Fruit fly (Drosophila melanogaster) whole organism, embryonic: Measurements from ENCODE around the gene park.

Source experiments
- Ada2b ChIP-seq: fragments of 200-800 bp; sonication (Bioruptor generic); IDR thresholded peaks from 2 replicates; pipeline ENCODE4 v1.3.6; 2022; ENCODE audit warnings: missing biosample characterization, missing genetic modification characterization
- CG10147 ChIP-seq: fragments of 200-800 bp; sonication (Bioruptor generic); optimal IDR thresholded peaks from 2 replicates; lab custom pipeline; 2019; ENCODE audit warnings: missing biosample characterization, mild to moderate bottlenecking, missing genetic modification characterization, moderate library complexity
- CG10267 ChIP-seq: fragments of 200-800 bp; sonication (Bioruptor generic); optimal IDR thresholded peaks from 2 replicates; lab custom pipeline; 2018; ENCODE audit warnings: missing biosample characterization, mild to moderate bottlenecking, missing genetic modification characterization, moderate library complexity
- CG10431 ChIP-seq: fragments of 200-800 bp; sonication (Bioruptor generic); optimal IDR thresholded peaks from 3 replicates; lab custom pipeline; 2018; ENCODE audit warnings: missing biosample characterization, mild to moderate bottlenecking, missing genetic modification characterization
- CG11085 ChIP-seq: fragments of 200-800 bp; sonication (Bioruptor generic); IDR thresholded peaks from 2 replicates; pipeline ENCODE4 v1.3.6; 2022; ENCODE audit warnings: missing biosample characterization, missing genetic modification characterization
- CG12219 ChIP-seq: fragments of 200-800 bp; sonication (Bioruptor generic); optimal IDR thresholded peaks from 3 replicates; lab custom pipeline; 2018; ENCODE audit warnings: missing biosample characterization, mild to moderate bottlenecking, missing genetic modification characterization
- CG12659 ChIP-seq: fragments of 200-800 bp; sonication (Bioruptor generic); optimal IDR thresholded peaks from 3 replicates; lab custom pipeline; 2017; ENCODE audit warnings: mild to moderate bottlenecking, missing biosample characterization, missing genetic modification reagents, missing genetic modification characterization
- CG14667 ChIP-seq: fragments of 200-800 bp; sonication (Bioruptor generic); IDR thresholded peaks from 2 replicates; pipeline ENCODE4 v1.3.6; 2022; ENCODE audit warnings: missing biosample characterization, missing genetic modification characterization
- CG15011 ChIP-seq: fragments of 200-800 bp; sonication (Bioruptor generic); optimal IDR thresholded peaks from 3 replicates; lab custom pipeline; 2018; ENCODE audit warnings: missing biosample characterization, mild to moderate bottlenecking, missing genetic modification characterization
- CG1529 ChIP-seq: fragments of 200-800 bp; sonication (Bioruptor generic); optimal IDR thresholded peaks from 3 replicates; lab custom pipeline; 2018; ENCODE audit warnings: missing biosample characterization, missing genetic modification characterization
- CG17186 ChIP-seq: fragments of 200-800 bp; sonication (Bioruptor generic); optimal IDR thresholded peaks from 3 replicates; lab custom pipeline; 2017; ENCODE audit warnings: missing biosample characterization, missing genetic modification reagents, missing genetic modification characterization
- CG1792 ChIP-seq: fragments of 200-800 bp; sonication (Bioruptor generic); optimal IDR thresholded peaks from 2 replicates; lab custom pipeline; 2016; ENCODE audit warnings: missing biosample characterization, missing genetic modification characterization
- CG30403 ChIP-seq: fragments of 200-800 bp; sonication (Bioruptor generic); optimal IDR thresholded peaks from 3 replicates; lab custom pipeline; 2016; ENCODE audit warnings: missing biosample characterization, missing genetic modification characterization
- CG32767 ChIP-seq: fragments of 200-800 bp; sonication (Bioruptor generic); IDR thresholded peaks from 2 replicates; pipeline ENCODE4 v1.3.6; 2022; ENCODE audit warnings: missing biosample characterization, missing genetic modification characterization
- CG42726 ChIP-seq: fragments of 200-800 bp; sonication (Bioruptor generic); IDR thresholded peaks from 2 replicates; pipeline ENCODE4 v1.3.6; 2022; ENCODE audit warnings: missing biosample characterization, missing genetic modification characterization; ENCODE audit not compliant: partially characterized antibody
- CG43689 ChIP-seq: fragments of 200-800 bp; sonication (Bioruptor generic); IDR thresholded peaks from 2 replicates; pipeline ENCODE4 v1.3.6; 2022; ENCODE audit warnings: missing biosample characterization, missing genetic modification characterization
- CG4404 ChIP-seq: fragments of 200-800 bp; sonication (Bioruptor generic); IDR thresholded peaks from 2 replicates; pipeline ENCODE4 v1.3.6; 2022; ENCODE audit warnings: missing biosample characterization, missing genetic modification characterization
- CG5245 ChIP-seq: fragments of 200-800 bp; sonication (Bioruptor generic); optimal IDR thresholded peaks from 3 replicates; lab custom pipeline; 2016; ENCODE audit warnings: missing biosample characterization, missing genetic modification characterization
- CG8281 ChIP-seq: fragments of 200-800 bp; sonication (Bioruptor generic); optimal IDR thresholded peaks from 2 replicates; lab custom pipeline; 2018; ENCODE audit warnings: missing biosample characterization, mild to moderate bottlenecking, missing genetic modification characterization, moderate library complexity
- CG8944 ChIP-seq: fragments of 200-800 bp; sonication (Bioruptor generic); optimal IDR thresholded peaks from 3 replicates; lab custom pipeline; 2016; ENCODE audit warnings: missing biosample characterization, missing genetic modification characterization
- CG9797 ChIP-seq: fragments of 200-800 bp; sonication (Bioruptor generic); optimal IDR thresholded peaks from 3 replicates; lab custom pipeline; 2018; ENCODE audit warnings: missing biosample characterization, mild to moderate bottlenecking, missing genetic modification characterization
- CG9876 ChIP-seq: fragments of 200-800 bp; sonication (Bioruptor generic); optimal IDR thresholded peaks from 2 replicates; lab custom pipeline; 2016; ENCODE audit warnings: missing biosample characterization, missing genetic modification characterization
- Drgx ChIP-seq: fragments of 200-800 bp; sonication (Bioruptor generic); IDR thresholded peaks from 2 replicates; pipeline ENCODE4 v1.3.6; 2022; ENCODE audit warnings: missing biosample characterization, missing genetic modification characterization
- Hey ChIP-seq: fragments of 200-800 bp; sonication (Bioruptor generic); optimal IDR thresholded peaks from 3 replicates; lab custom pipeline; 2018; ENCODE audit warnings: missing biosample characterization, mild to moderate bottlenecking, missing genetic modification characterization
- Mad ChIP-seq: fragments of 200-800 bp; sonication (Bioruptor generic); optimal IDR thresholded peaks from 2 replicates; lab custom pipeline; 2016; ENCODE audit warnings: missing biosample characterization, missing genetic modification characterization
- Max ChIP-seq: fragments of 200-800 bp; sonication (Bioruptor generic); optimal IDR thresholded peaks from 2 replicates; lab custom pipeline; 2016; ENCODE audit warnings: missing biosample characterization, mild to moderate bottlenecking, missing genetic modification characterization
- Oli ChIP-seq: fragments of 200-800 bp; sonication (Bioruptor generic); optimal IDR thresholded peaks from 2 replicates; lab custom pipeline; 2018; ENCODE audit warnings: missing biosample characterization, mild to moderate bottlenecking, missing genetic modification characterization, moderate library complexity
- PHDP ChIP-seq: fragments of 200-800 bp; sonication (Bioruptor generic); optimal IDR thresholded peaks from 3 replicates; lab custom pipeline; 2018; ENCODE audit warnings: missing biosample characterization, mild to moderate bottlenecking, missing genetic modification characterization, moderate library complexity
- Rx ChIP-seq: fragments of 200-800 bp; sonication (Bioruptor generic); IDR thresholded peaks from 2 replicates; pipeline ENCODE4 v1.3.6; 2022; ENCODE audit warnings: missing biosample characterization, missing genetic modification characterization
- Usf ChIP-seq: fragments of 200-800 bp; sonication (Bioruptor generic); optimal IDR thresholded peaks from 2 replicates; lab custom pipeline; 2017; ENCODE audit warnings: missing genotype, missing biosample characterization, missing genetic modification characterization
- aop ChIP-seq: fragments of 200-800 bp; sonication (Bioruptor generic); IDR thresholded peaks from 2 replicates; pipeline ENCODE4 v1.3.6; 2022; ENCODE audit warnings: missing biosample characterization, missing genetic modification characterization
- ara ChIP-seq: fragments of 200-800 bp; sonication (Bioruptor generic); IDR thresholded peaks from 2 replicates; pipeline ENCODE4 v1.3.6; 2022; ENCODE audit warnings: missing biosample characterization, missing genetic modification characterization
- chm ChIP-seq: fragments of 200-800 bp; sonication (Bioruptor generic); IDR thresholded peaks from 2 replicates; pipeline ENCODE4 v1.3.6; 2022; ENCODE audit warnings: missing biosample characterization, missing genetic modification characterization
- ci ChIP-seq: fragments of 200-800 bp; sonication (Bioruptor generic); IDR thresholded peaks from 3 replicates; pipeline ENCODE4 v1.3.6; 2022; ENCODE audit warnings: missing biosample characterization, missing genetic modification characterization
- da ChIP-seq: fragments of 200-800 bp; sonication (Bioruptor generic); optimal IDR thresholded peaks from 2 replicates; lab custom pipeline; 2016; ENCODE audit warnings: missing biosample characterization, missing genetic modification characterization
- disco-r ChIP-seq: fragments of 200-800 bp; sonication (Bioruptor generic); optimal IDR thresholded peaks from 2 replicates; lab custom pipeline; 2016; ENCODE audit warnings: missing biosample characterization, missing genetic modification characterization
- gt ChIP-seq: fragments of 200-800 bp; sonication (Bioruptor generic); IDR thresholded peaks from 2 replicates; pipeline ENCODE4 v1.3.6; 2022; ENCODE audit warnings: missing biosample characterization, missing genetic modification characterization
- h ChIP-seq: fragments of >200 bp; optimal IDR thresholded peaks from 2 replicates; lab custom pipeline; 2017
- knrl ChIP-seq: fragments of 200-800 bp; sonication (Bioruptor generic); IDR thresholded peaks from 3 replicates; pipeline ENCODE4 v1.3.6; 2022; ENCODE audit warnings: missing biosample characterization, missing genetic modification characterization; ENCODE audit not compliant: partially characterized antibody
- lab ChIP-seq: fragments of 200-800 bp; sonication (Bioruptor generic); optimal IDR thresholded peaks from 3 replicates; lab custom pipeline; 2017; ENCODE audit warnings: missing biosample characterization, missing genetic modification characterization, mild to moderate bottlenecking, moderate library complexity, missing genetic modification reagents
- lov ChIP-seq, 2 experiments: fragments of 200-800 bp in 1 of 2; fragments of >200 bp in 1 of 2; sonication (Bioruptor generic) in 1 of 2; IDR thresholded peaks in 1 of 2; optimal IDR thresholded peaks in 1 of 2; 2 replicates in 1 of 2; 3 replicates in 1 of 2; pipeline versions ENCODE4 v1.3.6 to Lab custom; 2017 to 2022; ENCODE audit warnings: missing biosample characterization in 1 of 2, missing genetic modification characterization in 1 of 2
- mld ChIP-seq: fragments of 200-800 bp; sonication (Bioruptor generic); IDR thresholded peaks from 3 replicates; pipeline ENCODE4 v1.3.6; 2022; ENCODE audit warnings: missing biosample characterization, missing genetic modification characterization; ENCODE audit not compliant: partially characterized antibody
- nerfin-2 ChIP-seq: fragments of 200-800 bp; sonication (Bioruptor generic); IDR thresholded peaks from 2 replicates; pipeline ENCODE4 v1.3.6; 2022; ENCODE audit warnings: missing biosample characterization, missing genetic modification characterization; ENCODE audit not compliant: partially characterized antibody
- otp ChIP-seq: fragments of 200-800 bp; sonication (Bioruptor generic); IDR thresholded peaks from 3 replicates; pipeline ENCODE4, ENCODE4 v1.3.6; 2022; ENCODE audit warnings: missing biosample characterization, missing genetic modification characterization
- phol ChIP-seq: fragments of 200-800 bp; sonication (Bioruptor generic); optimal IDR thresholded peaks from 3 replicates; lab custom pipeline; 2018; ENCODE audit warnings: missing biosample characterization, mild to moderate bottlenecking, missing genetic modification characterization, moderate library complexity
- psq ChIP-seq: fragments of 200-800 bp; sonication (Bioruptor generic); optimal IDR thresholded peaks from 2 replicates; lab custom pipeline; 2017; ENCODE audit warnings: missing biosample characterization, missing genetic modification characterization
- scrt ChIP-seq: fragments of 200-800 bp; sonication (Bioruptor generic); optimal IDR thresholded peaks from 2 replicates; lab custom pipeline; 2018; ENCODE audit warnings: missing biosample characterization, mild to moderate bottlenecking, missing genetic modification characterization, moderate library complexity
- sens-2 ChIP-seq: fragments of 200-800 bp; sonication (Bioruptor generic); IDR thresholded peaks from 2 replicates; pipeline ENCODE4 v1.3.6; 2022; ENCODE audit warnings: missing biosample characterization, missing genetic modification characterization
- shn ChIP-seq: fragments of 200-800 bp; sonication (Bioruptor generic); optimal IDR thresholded peaks from 3 replicates; lab custom pipeline; 2016; ENCODE audit warnings: missing biosample characterization, missing genetic modification characterization
- tup ChIP-seq: fragments of 200-800 bp; sonication (Bioruptor generic); optimal IDR thresholded peaks from 2 replicates; lab custom pipeline; 2016; ENCODE audit warnings: missing biosample characterization, mild to moderate bottlenecking, missing genetic modification characterization, moderate library complexity

The park gene

DNA sequence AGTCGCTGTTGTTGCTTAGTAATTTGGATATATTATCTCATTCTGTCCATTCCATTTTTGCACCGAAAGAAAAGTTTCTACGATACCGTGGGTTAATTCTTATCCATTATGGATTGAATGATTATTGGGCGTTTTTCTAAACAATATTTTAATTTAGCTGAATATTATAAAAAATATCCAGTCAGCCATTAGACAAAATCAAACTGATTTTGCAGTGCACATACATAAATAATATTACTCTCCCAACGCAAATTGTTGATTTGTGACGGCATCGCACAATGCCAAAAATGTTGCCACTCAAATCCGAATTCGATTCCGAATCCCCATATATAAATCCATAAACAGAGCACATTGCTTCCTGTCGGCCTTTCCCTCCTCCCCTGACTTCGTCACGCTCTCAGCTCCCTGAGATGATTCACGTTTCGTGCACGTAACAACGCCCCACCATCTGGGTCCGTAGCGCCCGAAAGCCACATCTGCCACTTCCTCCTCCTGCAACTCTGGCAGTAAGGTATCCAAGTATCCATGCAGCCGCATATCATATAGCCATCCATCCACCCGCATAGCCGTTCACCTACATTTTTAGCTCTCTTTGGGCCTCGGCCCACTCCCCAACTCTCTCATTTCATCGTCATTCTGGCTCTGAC, 19.6 kb downstream of the park start (continued):
- TF ChIP-seq mld (GFP tag; lab: Robert Waterston, UW): no peak
- TF ChIP-seq Usf (GFP tag; lab: Kevin White, UChicago): no peak
- peak; percentile 30 for TF ChIP-seq shn (GFP tag; lab: Kevin White, UChicago)
- TF ChIP-seq ara (GFP tag; lab: Robert Waterston, UW): no peak
- TF ChIP-seq phol (tag; lab: Kevin White, UChicago): peak; percentile 37
- TF ChIP-seq CG43689: no peak
- peak; percentile 52 for TF ChIP-seq Oli (tag; lab: Kevin White, UChicago)
- peak; percentile 50; the same call in 1 of the 2 replicates for TF ChIP-seq CG11085 (GFP tag; lab: Robert Waterston, UW)
- peak; percentile 7 for TF ChIP-seq CG8944
- TF ChIP-seq knrl (GFP tag; lab: Robert Waterston, UW): no peak
- TF ChIP-seq CG32767 (GFP tag; lab: Robert Waterston, UW): peak; percentile 22; the same call in 1 of the 2 replicates
- TF ChIP-seq scrt (GFP tag; lab: Kevin White, UChicago): peak; percentile 57
- 0 out of 2 replicates have a peak, but pooled peaks have one; percentile 18 for TF ChIP-seq CG4404 (GFP tag; lab: Robert Waterston, UW)
- TF ChIP-seq CG30403 (GFP tag; lab: Kevin White, UChicago): peak; percentile 75
- no peak for TF ChIP-seq gt
- peak; percentile 78 for TF ChIP-seq PHDP (tag; lab: Kevin White, UChicago)
- peak; percentile 52 for TF ChIP-seq CG8281 (tag; lab: Kevin White, UChicago)
- peak; percentile 48 for TF ChIP-seq Mad (GFP tag; lab: Kevin White, UChicago)
- no peak for TF ChIP-seq aop (GFP tag; lab: Robert Waterston, UW)
- TF ChIP-seq CG1529 (GFP tag; lab: Kevin White, UChicago): no peak
- no peak for TF ChIP-seq da (GFP tag; lab: Kevin White, UChicago)
- no peak for TF ChIP-seq Rx (GFP tag; lab: Robert Waterston, UW)
- peak; percentile 69 for TF ChIP-seq Max (GFP tag; lab: Kevin White, UChicago)
- TF ChIP-seq CG14667 (GFP tag; lab: Robert Waterston, UW): peak; percentile 57
- peak; percentile 73 for TF ChIP-seq CG12659
- TF ChIP-seq lov (optimal IDR thresholded peaks at IDR 0.05; lab: Kevin White, UChicago): no peak
- no peak for TF ChIP-seq lov (GFP tag; IDR thresholded peaks at IDR 0.05; lab: Robert Waterston, UW)
- no peak for TF ChIP-seq nerfin-2
- TF ChIP-seq Drgx (GFP tag; lab: Robert Waterston, UW): peak; percentile 71
- no peak for TF ChIP-seq CG17186 (GFP tag; lab: Kevin White, UChicago)
- TF ChIP-seq CG15011: peak; percentile 67
- TF ChIP-seq psq (GFP tag; lab: Kevin White, UChicago): peak; percentile 20
- no peak for TF ChIP-seq CG42726
- TF ChIP-seq otp (GFP tag; lab: Robert Waterston, UW): 0 out of 3 replicates have a peak, but pooled peaks have one; percentile 17
- no peak for TF ChIP-seq CG10431 (GFP tag; lab: Kevin White, UChicago)
- peak; percentile 73 for TF ChIP-seq Ada2b (GFP tag; lab: Robert Waterston, UW)
- peak; percentile 8 for TF ChIP-seq tup
- TF ChIP-seq disco-r: no peak
- no peak for TF ChIP-seq CG9797 (GFP tag; lab: Kevin White, UChicago)
- no peak for TF ChIP-seq CG9876 (GFP tag; lab: Kevin White, UChicago)
- no peak for TF ChIP-seq CG5245
- no peak for TF ChIP-seq Hey (tag; lab: Kevin White, UChicago)
- TF ChIP-seq CG10267 (tag; lab: Kevin White, UChicago): peak; percentile 12
- TF ChIP-seq chm: no peak
- TF ChIP-seq lab (GFP tag; lab: Kevin White, UChicago): peak; percentile 86
- TF ChIP-seq h: no peak
- no peak for TF ChIP-seq sens-2 (GFP tag; lab: Robert Waterston, UW)
- TF ChIP-seq ci: peak; percentile 52; the same call in 2 of the 3 replicates
- TF ChIP-seq CG1792 (GFP tag; lab: Kevin White, UChicago): peak; percentile 8
- peak; percentile 58 for TF ChIP-seq CG10147
- TF ChIP-seq CG12219 (GFP tag; lab: Kevin White, UChicago): peak; percentile 49
